Fruit fly (Drosophila melanogaster): Measurements from ENCODE around the gene Elys.

The Elys gene

DNA sequence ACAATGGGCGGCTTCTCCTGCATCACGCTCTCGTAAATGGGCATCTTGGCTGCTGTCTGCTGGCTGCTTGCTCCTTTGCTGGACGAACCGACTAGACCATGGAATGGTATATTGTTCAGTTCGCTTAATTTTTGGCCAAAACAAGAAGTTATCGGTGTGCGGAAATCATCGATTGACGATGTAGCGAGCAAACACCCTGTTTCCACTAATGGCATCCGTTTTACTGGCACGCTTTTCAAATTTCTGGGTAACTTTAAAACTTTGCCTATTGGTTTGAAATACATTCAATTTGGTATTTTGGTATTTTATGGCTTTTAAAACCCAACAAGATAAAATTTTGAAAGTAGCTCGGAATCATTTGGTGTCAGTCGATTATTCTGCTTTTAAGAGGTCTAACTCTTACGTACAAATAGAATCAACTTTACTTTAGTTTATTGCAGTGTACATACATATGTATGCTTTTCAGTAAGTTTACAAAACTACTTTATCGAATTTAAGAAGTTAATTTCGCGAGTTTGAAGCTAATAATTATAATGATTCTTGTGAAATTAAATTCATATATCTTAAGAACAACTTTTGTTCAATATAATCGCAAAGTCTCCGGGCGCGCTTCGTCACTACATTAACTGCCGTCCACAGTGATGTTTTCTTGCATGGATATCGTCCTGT, 6.1 kb upstream of the Elys start, which contains the start of gene Arp10 (continued):
- TF ChIP-seq CG8290 (GFP tag; optimal IDR thresholded peaks at IDR 0.05) (peak; percentile 42), CG8290 (tag; optimal IDR thresholded peaks at IDR 0.05) (no peak), toy (GFP tag; IDR thresholded peaks at IDR 0.05) (no peak), CG15601 (tag; optimal IDR thresholded peaks at IDR 0.05) (no peak), MESR4 (GFP tag; optimal IDR thresholded peaks at IDR 0.05) (peak; percentile 66), gem (tag; optimal IDR thresholded peaks at IDR 0.05) (no peak), ken (GFP tag; IDR thresholded peaks at IDR 0.05) (no peak), CG17385 (GFP tag; optimal IDR thresholded peaks at IDR 0.05) (no peak), schlank (tag; optimal IDR thresholded peaks at IDR 0.05) (no peak), Sox102F (GFP tag; optimal IDR thresholded peaks at IDR 0.05) (no peak), Hey (tag; optimal IDR thresholded peaks at IDR 0.05) (no peak), CG17359 (tag; optimal IDR thresholded peaks at IDR 0.05) (no peak), Ets65A (GFP tag) (peak; percentile 41), CG11085 (GFP tag; IDR thresholded peaks at IDR 0.05) (no peak), CG12391 (tag; optimal IDR thresholded peaks at IDR 0.05) (peak; percentile 33), corto (GFP tag; optimal IDR thresholded peaks at IDR 0.05) (no peak), dan (GFP tag; IDR thresholded peaks at IDR 0.05) (no peak), CG16813 (GFP tag; IDR thresholded peaks at IDR 0.05; ENCODE audit: partially characterized antibody) (peak; percentile 60; the same call in 2 of the 3 replicates), HLH54F (GFP tag; optimal IDR thresholded peaks at IDR 0.05) (no peak), gce (GFP tag; IDR thresholded peaks at IDR 0.05) (no peak), CG17186 (GFP tag; optimal IDR thresholded peaks at IDR 0.05) (peak; percentile 44), br (optimal IDR thresholded peaks at IDR 0.05) (no peak), pros (GFP tag; optimal IDR thresholded peaks at IDR 0.05) (no peak), CG31388 (GFP tag; optimal IDR thresholded peaks at IDR 0.05) (no peak), CG31441 (GFP tag; IDR thresholded peaks at IDR 0.05) (no peak), cg (GFP tag; optimal IDR thresholded peaks at IDR 0.05) (no peak), CG10654 (GFP tag; optimal IDR thresholded peaks at IDR 0.05) (no peak), CG3065 (GFP tag; optimal IDR thresholded peaks at IDR 0.05) (no peak), CG6683 (GFP tag; optimal IDR thresholded peaks at IDR 0.05) (no peak), ac (GFP tag; optimal IDR thresholded peaks at IDR 0.05) (no peak), lilli (GFP tag; optimal IDR thresholded peaks at IDR 0.05) (peak; percentile 12), zfh1 (GFP tag; IDR thresholded peaks at IDR 0.05) (no peak), Mes4 (GFP tag; optimal IDR thresholded peaks at IDR 0.05) (no peak), cwo (GFP tag; optimal IDR thresholded peaks at IDR 0.05) (no peak), sob (GFP tag; IDR thresholded peaks at IDR 0.05) (no peak), Oaz (GFP tag; IDR thresholded peaks at IDR 0.05) (no peak), Atf3 (GFP tag; optimal IDR thresholded peaks at IDR 0.05) (no peak), CG8944 (GFP tag; optimal IDR thresholded peaks at IDR 0.05) (no peak), CG1647 (GFP tag; optimal IDR thresholded peaks at IDR 0.05) (no peak), slou (GFP tag; optimal IDR thresholded peaks at IDR 0.05) (no peak), Adf1 (GFP tag; IDR thresholded peaks at IDR 0.05) (no peak), unpg (GFP tag; optimal IDR thresholded peaks at IDR 0.05) (no peak), CG13775 (GFP tag; optimal IDR thresholded peaks at IDR 0.05) (no peak), pho (GFP tag; optimal IDR thresholded peaks at IDR 0.05) (no peak), hbn (GFP tag; IDR thresholded peaks at IDR 0.05; ENCODE audit: partially characterized antibody) (0 out of 2 replicates have a peak, but pooled peaks have one; percentile 31), da (GFP tag; optimal IDR thresholded peaks at IDR 0.05) (no peak), CG17802 (tag; optimal IDR thresholded peaks at IDR 0.05) (peak; percentile 83), zen2 (GFP tag; IDR thresholded peaks at IDR 0.05; ENCODE audit: partially characterized antibody) (0 out of 3 replicates have a peak, but pooled peaks have one; percentile 31), wdn (GFP tag; IDR thresholded peaks at IDR 0.05) (no peak), Atf6 (GFP tag; IDR thresholded peaks at IDR 0.05) (no peak), CG8089 (GFP tag; optimal IDR thresholded peaks at IDR 0.05) (no peak)

Measured in whole organism, embryonic.